Worm (Caenorhabditis elegans): ENCODE results near the gene mltn-12.
"Not testable (repeated sequence)": the region's sequence is repeated elsewhere in the genome, so short reads cannot be mapped to it uniquely, and the experiment has no call there.

DNA sequence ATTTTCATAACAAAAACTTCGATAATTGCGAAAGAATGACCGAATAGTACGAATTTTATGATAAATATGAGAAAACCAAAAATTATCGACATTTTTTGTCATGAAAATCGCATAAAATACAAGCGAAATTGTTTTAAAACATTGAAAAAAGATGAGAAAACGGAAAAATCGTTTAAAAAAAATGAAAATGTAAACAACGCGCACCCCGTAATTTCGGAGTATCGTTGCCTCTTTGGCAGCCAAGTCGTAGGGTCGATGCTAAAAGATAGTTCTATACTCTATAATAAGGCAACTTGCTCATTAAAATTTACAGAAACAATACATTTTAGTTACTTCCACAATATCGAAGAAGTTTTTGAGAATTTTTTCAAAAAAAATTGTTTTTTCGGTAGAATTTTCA, 31.8 kb upstream of the mltn-12 start:
- not testable (repeated sequence) for TF ChIP-seq ceh-82 (tag; optimal IDR thresholded peaks at IDR 0.05); unc-62 (GFP tag; optimal IDR thresholded peaks at IDR 0.05 in 1 of 2); unc-62 (tag; optimal IDR thresholded peaks at IDR 0.05); nhr-48 (tag; optimal IDR thresholded peaks at IDR 0.05); cey-2 (tag; optimal IDR thresholded peaks at IDR 0.05; ENCODE audit: borderline replicate concordance, insufficient read depth); spr-3 (GFP tag; optimal IDR thresholded peaks at IDR 0.05); hlh-30 (tag; optimal IDR thresholded peaks at IDR 0.05; ENCODE audit: insufficient read depth); nhr-42 (GFP tag; IDR thresholded peaks at IDR 0.05)
- peak; percentile 55 for TF ChIP-seq T20F7.1 (GFP tag; optimal IDR thresholded peaks at IDR 0.05)

Measured in whole organism, L4 larva.